Fruit fly (Drosophila melanogaster): ENCODE results near the gene CG33494.

DNA sequence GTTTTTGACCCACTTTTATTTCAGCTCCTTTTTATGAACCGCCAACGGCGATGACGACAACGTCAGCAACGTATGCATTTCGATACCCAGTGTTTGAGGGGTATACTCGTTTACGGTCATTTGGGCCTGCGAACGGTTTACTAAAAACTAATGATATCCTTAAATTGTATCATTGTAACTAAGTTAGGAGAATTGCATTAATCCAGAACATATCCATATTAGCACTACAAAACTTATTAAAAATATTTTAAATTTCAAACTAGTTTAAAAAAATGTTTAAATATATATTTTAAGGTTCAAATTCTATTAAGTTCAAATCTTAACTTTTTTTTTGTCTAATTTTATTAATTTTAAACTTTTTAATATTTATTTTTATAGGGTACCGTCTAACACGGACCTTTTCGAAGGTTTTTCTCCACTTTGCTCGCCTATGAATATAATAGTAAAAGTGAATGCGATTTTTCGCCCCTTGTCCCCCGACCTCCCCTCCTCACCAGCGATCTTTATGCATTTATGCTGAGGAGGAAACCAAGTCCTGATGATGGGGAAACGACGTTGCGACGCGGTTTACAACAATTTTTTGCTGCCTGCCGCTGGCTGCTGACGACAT, 35.7 kb downstream of the CG33494 start:
- TF ChIP-seq ss (GFP tag; optimal IDR thresholded peaks at IDR 0.05) (peak in 1 of 2 experiments; percentile 69), Lpt (GFP tag; optimal IDR thresholded peaks at IDR 0.05) (peak; percentile 11)

All from whole organism, prepupa.